Worm (Caenorhabditis elegans): Measurements from ENCODE around the gene F38B7.3.

Gene F38B7.3

ce11 chrV:11570169-11570651 lies 21.3 kb downstream of the F38B7.3 start, which contains the start of the genes nhr-101 and pms-2 (continued):
- TF ChIP-seq elt-3 (tag; optimal IDR thresholded peaks at IDR 0.05) (peak in 1 of 6 experiments; percentile 24), rnt-1 (tag; optimal IDR thresholded peaks at IDR 0.05) (peak; percentile 4)

- TF ChIP-seq nhr-71 (tag; optimal IDR thresholded peaks at IDR 0.05) (peak; percentile 100), elt-3 (tag; optimal IDR thresholded peaks at IDR 0.05) (peak; percentile 84 to 99 (median 93)), lin-39 (tag; optimal IDR thresholded peaks at IDR 0.05) (peak; percentile 59), dsc-1 (tag; optimal IDR thresholded peaks at IDR 0.05) (peak; percentile 96), sup-37 (GFP tag; optimal IDR thresholded peaks at IDR 0.05) (no peak), ztf-11 (tag; optimal IDR thresholded peaks at IDR 0.05) (no peak), efl-1 (optimal IDR thresholded peaks at IDR 0.05) (peak; percentile 10 to 38), efl-1 (GFP tag; optimal IDR thresholded peaks at IDR 0.05 in 1 of 2) (peak in 1 of 2 experiments; percentile 94), ztf-4 (tag; optimal IDR thresholded peaks at IDR 0.05) (peak; percentile 95), jun-1 (tag; optimal IDR thresholded peaks at IDR 0.05) (peak; percentile 42), lin-13 (GFP tag; optimal IDR thresholded peaks at IDR 0.05) (peak; percentile 48), nhr-85 (tag) (peak; percentile 99), mab-9 (GFP tag; IDR thresholded peaks at IDR 0.05) (peak; percentile 44; the same call in 1 of the 2 replicates), lsy-2 (tag; optimal IDR thresholded peaks at IDR 0.05) (peak; percentile 58 to 76), ces-1 (GFP tag; optimal IDR thresholded peaks at IDR 0.05) (no peak), nhr-77 (tag; optimal IDR thresholded peaks at IDR 0.05) (no peak), aly-2 (tag; optimal IDR thresholded peaks at IDR 0.05) (no peak), lin-35 (GFP tag; optimal IDR thresholded peaks at IDR 0.05) (peak in 1 of 2 experiments; percentile 85), nhr-28 (tag; optimal IDR thresholded peaks at IDR 0.05) (no peak), nhr-20 (tag; optimal IDR thresholded peaks at IDR 0.05) (peak; percentile 99), rnt-1 (tag; optimal IDR thresholded peaks at IDR 0.05) (no peak), mep-1 (tag; optimal IDR thresholded peaks at IDR 0.05) (no peak), nhr-19 (GFP tag; conservative IDR thresholded peaks at IDR 0.05) (peak; percentile 90), nhr-90 (tag; optimal IDR thresholded peaks at IDR 0.05; ENCODE audit: poor library complexity) (peak; percentile 97), grh-1 (GFP tag; IDR thresholded peaks at IDR 0.05) (peak; percentile 82), skn-1 (tag; optimal IDR thresholded peaks at IDR 0.05) (peak; percentile 6), snpc-4 (tag; optimal IDR thresholded peaks at IDR 0.05) (no peak), elt-2 (tag; optimal IDR thresholded peaks at IDR 0.05) (peak; percentile 99), ceh-63 (GFP tag; optimal IDR thresholded peaks at IDR 0.05) (no peak), mdl-1 (tag; optimal IDR thresholded peaks at IDR 0.05) (peak in 1 of 2 experiments; percentile 90), zip-4 (GFP tag; optimal IDR thresholded peaks at IDR 0.05) (peak; percentile 51), xbp-1 (tag; optimal IDR thresholded peaks at IDR 0.05) (peak; percentile 74), vab-15 (tag; optimal IDR thresholded peaks at IDR 0.05) (no peak), pax-3 (tag; optimal IDR thresholded peaks at IDR 0.05) (no peak), sox-4 (tag; optimal IDR thresholded peaks at IDR 0.05) (no peak), lin-14 (GFP tag; optimal IDR thresholded peaks at IDR 0.05) (peak; percentile 97), dpl-1 (GFP tag; optimal IDR thresholded peaks at IDR 0.05) (peak in 2 of 3 experiments; percentile 8 to 45), egl-13 (tag; optimal IDR thresholded peaks at IDR 0.05) (no peak), fos-1 (tag; optimal IDR thresholded peaks at IDR 0.05) (peak; percentile 20), hlh-17 (GFP tag; optimal IDR thresholded peaks at IDR 0.05; ENCODE audit: borderline replicate concordance) (no peak), nhr-11 (tag; optimal IDR thresholded peaks at IDR 0.05) (no peak), fkh-10 (GFP tag; optimal IDR thresholded peaks at IDR 0.05) (no peak), ama-1 (optimal IDR thresholded peaks at IDR 0.05) (peak; percentile 54), ceh-88 (GFP tag; IDR thresholded peaks at IDR 0.05) (peak; percentile 37; the same call in 1 of the 2 replicates), zag-1 (tag; optimal IDR thresholded peaks at IDR 0.05) (no peak), snu-23 (GFP tag; optimal IDR thresholded peaks at IDR 0.05) (peak; percentile 96), ceh-82 (tag; optimal IDR thresholded peaks at IDR 0.05) (no peak), mef-2 (tag; optimal IDR thresholded peaks at IDR 0.05) (no peak), nhr-47 (tag; optimal IDR thresholded peaks at IDR 0.05) (peak; percentile 85)
Observed at ce11 chrV:11572803-11573490, 24.0 kb downstream of the F38B7.3 start, which contains the start of the genes H12C20.7 and nhr-68. H12C20.7 (minus strand) TSS chrV:11572990. nhr-68 (plus strand) TSS chrV:11573440.
